Worm (Caenorhabditis elegans) whole organism, young adult: ENCODE results near the gene T26C5.5.
A peak's percentile ranks its signal among the peaks of the same experiment; 100 is the strongest.

ENCODE experiments used
- B0336.3 ChIP-seq: fragments of 200-800 bp; sonication (Bioruptor generic); IDR thresholded peaks from 2 replicates; pipeline ENCODE4 v1.3.6; 2022; ENCODE audit warnings: missing genetic modification characterization, missing compliant biosample characterization
- F23B12.7 ChIP-seq: sonication (generic microtip); optimal IDR thresholded peaks from 2 replicates; lab custom pipeline; 2017; ENCODE audit warnings: missing genetic modification characterization, mild to moderate bottlenecking, missing compliant biosample characterization, antibody characterized with exemption, moderate library complexity; ENCODE audit not compliant: insufficient read depth
- F33H1.4 ChIP-seq: fragments of 200-800 bp; sonication (Bioruptor generic); IDR thresholded peaks from 2 replicates; pipeline ENCODE4 v1.3.6; 2022; ENCODE audit warnings: missing genetic modification reagents, missing genetic modification characterization, missing compliant biosample characterization
- F49E8.2 ChIP-seq: sonication (generic microtip); optimal IDR thresholded peaks from 3 replicates; lab custom pipeline; 2017; ENCODE audit warnings: missing genetic modification characterization, mild to moderate bottlenecking, missing compliant biosample characterization, antibody characterized with exemption, moderate library complexity; ENCODE audit not compliant: insufficient read depth
- F57C9.4 ChIP-seq: sonication (generic microtip); optimal IDR thresholded peaks from 2 replicates; lab custom pipeline; 2017; ENCODE audit warnings: mild to moderate bottlenecking, missing genetic modification characterization, missing compliant biosample characterization
- T07F8.4 ChIP-seq: sonication (generic microtip); optimal IDR thresholded peaks from 2 replicates; lab custom pipeline; 2016; ENCODE audit warnings: mild to moderate bottlenecking, missing genetic modification characterization, moderate library complexity, missing compliant biosample characterization
- Y56A3A.18 ChIP-seq: fragments of 200-800 bp; sonication (Bioruptor generic); IDR thresholded peaks from 2 replicates; pipeline ENCODE4 v1.3.6; 2022; ENCODE audit warnings: missing genetic modification reagents, missing genetic modification characterization, missing compliant biosample characterization
- Y67H2A.10 ChIP-seq: fragments of 200-800 bp; sonication (Bioruptor generic); conservative IDR thresholded peaks from 2 replicates; pipeline ENCODE4 v1.3.6; 2022; ENCODE audit warnings: missing genetic modification reagents, missing genetic modification characterization, missing compliant biosample characterization
- ZK185.1 ChIP-seq: sonication (generic microtip); optimal IDR thresholded peaks from 2 replicates; lab custom pipeline; 2016; ENCODE audit warnings: mild to moderate bottlenecking, missing genetic modification characterization, missing compliant biosample characterization; ENCODE audit not compliant: poor library complexity, severe bottlenecking
- aptf-3 ChIP-seq: fragments of 200-800 bp; sonication (Bioruptor generic); IDR thresholded peaks from 2 replicates; pipeline ENCODE4 v1.3.6; 2022; ENCODE audit warnings: missing genetic modification characterization, missing compliant biosample characterization
- athp-1 ChIP-seq: sonication (generic microtip); optimal IDR thresholded peaks from 2 replicates; lab custom pipeline; 2017; ENCODE audit warnings: mild to moderate bottlenecking, missing genetic modification characterization, missing compliant biosample characterization
- attf-3 ChIP-seq: fragments of 200-800 bp; sonication (Bioruptor generic); conservative IDR thresholded peaks from 2 replicates; pipeline ENCODE4 v1.3.6; 2022; ENCODE audit warnings: missing genetic modification reagents, missing genetic modification characterization, missing compliant biosample characterization
- ccch-3 ChIP-seq: fragments of 200-800 bp; sonication (Bioruptor generic); optimal IDR thresholded peaks from 2 replicates; lab custom pipeline; 2018; ENCODE audit warnings: mild to moderate bottlenecking, missing genetic modification characterization, missing compliant biosample characterization
- ceh-100 ChIP-seq: fragments of 200-800 bp; sonication (Bioruptor generic); IDR thresholded peaks from 2 replicates; pipeline ENCODE4 v1.3.6; 2022; ENCODE audit warnings: missing genetic modification reagents, missing genetic modification characterization, missing compliant biosample characterization
- die-1 ChIP-seq: sonication (generic microtip); optimal IDR thresholded peaks from 2 replicates; lab custom pipeline; 2016; ENCODE audit warnings: missing genotype, mild to moderate bottlenecking, missing genetic modification characterization, missing compliant biosample characterization
- dox-1 ChIP-seq: fragments of 200-800 bp; sonication (Bioruptor generic); IDR thresholded peaks from 2 replicates; pipeline ENCODE4 v1.3.6; 2022; ENCODE audit warnings: missing genetic modification reagents, missing genetic modification characterization, missing compliant biosample characterization
- ekl-4 ChIP-seq: fragments of 200-800 bp; sonication (Bioruptor generic); IDR thresholded peaks from 2 replicates; pipeline ENCODE4 v1.3.6; 2022; ENCODE audit warnings: missing genetic modification reagents, missing genetic modification characterization, missing compliant biosample characterization
- him-1 ChIP-seq: sonication (generic microtip); optimal IDR thresholded peaks from 2 replicates; lab custom pipeline; 2016; ENCODE audit warnings: missing genotype, missing genetic modification reagents, missing genetic modification characterization, missing compliant biosample characterization
- hmg-1.2 ChIP-seq: fragments of 200-800 bp; sonication (Bioruptor generic); IDR thresholded peaks from 2 replicates; pipeline ENCODE4 v1.3.6; 2022; ENCODE audit warnings: missing genetic modification reagents, missing genetic modification characterization, missing compliant biosample characterization
- hmg-20 ChIP-seq: fragments of 200-800 bp; sonication (Bioruptor generic); IDR thresholded peaks from 2 replicates; pipeline ENCODE4 v1.3.6; 2022; ENCODE audit warnings: missing genetic modification reagents, missing genetic modification characterization, missing compliant biosample characterization
- hrde-1 ChIP-seq: sonication (generic microtip); optimal IDR thresholded peaks from 2 replicates; lab custom pipeline; 2016; ENCODE audit warnings: missing genetic modification characterization, mild to moderate bottlenecking, missing compliant biosample characterization, moderate library complexity, missing genotype, missing genetic modification reagents, borderline replicate concordance
- lin-26 ChIP-seq: fragments of 200-800 bp; sonication (Bioruptor generic); IDR thresholded peaks from 2 replicates; pipeline ENCODE4 v1.3.6; 2022; ENCODE audit warnings: missing genetic modification reagents, missing genetic modification characterization, missing compliant biosample characterization
- lin-40 ChIP-seq: sonication (generic microtip); optimal IDR thresholded peaks from 2 replicates; lab custom pipeline; 2016; ENCODE audit warnings: missing genetic modification characterization, mild to moderate bottlenecking, missing compliant biosample characterization, missing genotype, missing genetic modification reagents
- lin-54 ChIP-seq: fragments of 200-800 bp; sonication (Bioruptor generic); optimal IDR thresholded peaks from 2 replicates; lab custom pipeline; 2018; ENCODE audit warnings: mild to moderate bottlenecking, missing genetic modification characterization, missing compliant biosample characterization
- lir-1 ChIP-seq: fragments of 200-800 bp; sonication (Bioruptor generic); conservative IDR thresholded peaks from 2 replicates; pipeline ENCODE4 v1.3.6; 2022; ENCODE audit warnings: missing genetic modification reagents, missing genetic modification characterization, missing compliant biosample characterization
- madf-6 ChIP-seq: fragments of 200-800 bp; sonication (Bioruptor generic); IDR thresholded peaks from 2 replicates; pipeline ENCODE4 v1.3.6; 2022; ENCODE audit warnings: missing genetic modification reagents, missing genetic modification characterization, missing compliant biosample characterization
- mcd-1 ChIP-seq: fragments of 200-800 bp; sonication (Bioruptor generic); IDR thresholded peaks from 2 replicates; pipeline ENCODE4 v1.3.6; 2022; ENCODE audit warnings: missing genetic modification reagents, missing genetic modification characterization, missing compliant biosample characterization
- mes-4 ChIP-seq: sonication (generic microtip); optimal IDR thresholded peaks from 2 replicates; lab custom pipeline; 2016; ENCODE audit warnings: missing genotype, missing genetic modification characterization, missing compliant biosample characterization
- mxl-1 ChIP-seq: sonication (generic microtip); optimal IDR thresholded peaks from 2 replicates; lab custom pipeline; 2016; ENCODE audit warnings: missing genetic modification characterization, missing compliant biosample characterization
- nfyb-1 ChIP-seq: fragments of 200-800 bp; sonication (Bioruptor generic); IDR thresholded peaks from 2 replicates; pipeline ENCODE4 v1.3.6; 2022; ENCODE audit warnings: missing genetic modification reagents, missing genetic modification characterization, missing compliant biosample characterization
- nhr-120 ChIP-seq: fragments of 200-800 bp; sonication (Bioruptor generic); IDR thresholded peaks from 2 replicates; pipeline ENCODE4 v1.3.6; 2022; ENCODE audit warnings: missing genetic modification characterization, missing compliant biosample characterization
- nhr-80 ChIP-seq: sonication (generic microtip); optimal IDR thresholded peaks from 2 replicates; lab custom pipeline; 2016; ENCODE audit warnings: missing genetic modification characterization, missing compliant biosample characterization
- nhr-90 ChIP-seq: sonication (generic microtip); optimal IDR thresholded peaks from 2 replicates; lab custom pipeline; 2016; ENCODE audit warnings: missing genotype, mild to moderate bottlenecking, missing genetic modification characterization, missing compliant biosample characterization
- pbrm-1 ChIP-seq: fragments of 200-800 bp; sonication (Bioruptor generic); IDR thresholded peaks from 2 replicates; pipeline ENCODE4 v1.3.6; 2022; ENCODE audit warnings: missing genetic modification reagents, missing genetic modification characterization, missing compliant biosample characterization
- rcor-1 ChIP-seq: fragments of 200-800 bp; sonication (Bioruptor generic); IDR thresholded peaks from 2 replicates; pipeline ENCODE4 v1.3.6; 2022; ENCODE audit warnings: missing genetic modification reagents, missing genetic modification characterization, missing compliant biosample characterization
- repo-1 ChIP-seq: sonication (generic microtip); optimal IDR thresholded peaks from 2 replicates; lab custom pipeline; 2017; ENCODE audit warnings: mild to moderate bottlenecking, missing genetic modification characterization, missing compliant biosample characterization
- rpc-1 ChIP-seq, 2 experiments: fragments of 150-350 bp in 1 of 2; sonication (generic microtip) in 1 of 2; optimal IDR thresholded peaks; 2 replicates each; lab custom pipeline; 2014 to 2018; ENCODE audit warnings: missing biosample characterization in 1 of 2, missing genetic modification characterization in 1 of 2, missing genetic modification reagents in 1 of 2, missing genotype in 1 of 2
- snpc-1.1 ChIP-seq: sonication (generic microtip); optimal IDR thresholded peaks from 2 replicates; lab custom pipeline; 2017; ENCODE audit warnings: missing genetic modification characterization, mild to moderate bottlenecking, missing compliant biosample characterization, antibody characterized with exemption, moderate library complexity, missing genotype, missing genetic modification reagents; ENCODE audit not compliant: insufficient read depth
- snpc-3.4 ChIP-seq: sonication (generic microtip); optimal IDR thresholded peaks from 2 replicates; lab custom pipeline; 2017; ENCODE audit warnings: missing genetic modification characterization, mild to moderate bottlenecking, missing compliant biosample characterization, antibody characterized with exemption, moderate library complexity, missing genotype, missing genetic modification reagents
- snpc-4 ChIP-seq, 5 experiments: fragments of 150-350 bp in 1 of 5; sonication (generic microtip) in 4 of 5; optimal IDR thresholded peaks; 2 replicates each; lab custom pipeline; 2014 to 2018; ENCODE audit warnings: missing genetic modification characterization in 5 of 5, missing biosample characterization in 3 of 5, antibody characterized with exemption in 2 of 5, mild to moderate bottlenecking in 2 of 5, missing compliant biosample characterization in 2 of 5, missing genotype in 2 of 5, moderate library complexity in 2 of 5, missing genetic modification reagents in 1 of 5
- somi-1 ChIP-seq: fragments of 200-800 bp; sonication (Bioruptor generic); optimal IDR thresholded peaks from 2 replicates; lab custom pipeline; 2018; ENCODE audit warnings: mild to moderate bottlenecking, missing genetic modification characterization, missing compliant biosample characterization
- tlf-1 ChIP-seq: fragments of 200-800 bp; sonication (Bioruptor generic); optimal IDR thresholded peaks from 2 replicates; lab custom pipeline; 2018; ENCODE audit warnings: mild to moderate bottlenecking, missing genetic modification characterization, missing compliant biosample characterization
- xnd-1 ChIP-seq: sonication (generic microtip); optimal IDR thresholded peaks from 2 replicates; lab custom pipeline; 2016; ENCODE audit warnings: missing genotype, missing genetic modification reagents, missing genetic modification characterization, missing compliant biosample characterization
- zim-3 ChIP-seq: sonication (generic microtip); optimal IDR thresholded peaks from 2 replicates; lab custom pipeline; 2017; ENCODE audit warnings: mild to moderate bottlenecking, missing genetic modification characterization, moderate library complexity, missing compliant biosample characterization
- ztf-18 ChIP-seq: sonication (generic microtip); optimal IDR thresholded peaks from 2 replicates; lab custom pipeline; 2016; ENCODE audit warnings: missing genotype, mild to moderate bottlenecking, missing genetic modification characterization, missing compliant biosample characterization
- ztf-25 ChIP-seq: fragments of 200-800 bp; sonication (Bioruptor generic); IDR thresholded peaks from 2 replicates; pipeline ENCODE4 v1.3.6; 2022; ENCODE audit warnings: missing genetic modification reagents, missing genetic modification characterization, missing compliant biosample characterization
- ztf-26 ChIP-seq: sonication (generic microtip); optimal IDR thresholded peaks from 2 replicates; lab custom pipeline; 2017; ENCODE audit warnings: missing genetic modification characterization, missing compliant biosample characterization

Gene T26C5.5

ce11 chrII:9211684-9212083 is 34.9 kb downstream of the T26C5.5 start:
- TF ChIP-seq lin-40 (tag; lab: Kevin White, UChicago) (no peak), Y56A3A.18 (GFP tag; lab: Robert Waterston, UW) (0 out of 2 replicates have a peak, but pooled peaks have one; percentile 47), athp-1 (tag; lab: Kevin White, UChicago) (peak; percentile 11), ceh-100 (GFP tag; lab: Robert Waterston, UW) (peak; percentile 40; the same call in 1 of the 2 replicates), F33H1.4 (GFP tag; lab: Robert Waterston, UW) (peak; percentile 77), mcd-1 (GFP tag; lab: Robert Waterston, UW) (peak; percentile 66), lin-26 (peak; percentile 71; the same call in 1 of the 2 replicates), F49E8.2 (peak; percentile 46), nhr-90 (tag; lab: Kevin White, UChicago) (peak; percentile 65), ccch-3 (GFP tag; lab: Kevin White, UChicago) (no peak), snpc-1.1 (tag; lab: Kevin White, UChicago) (peak; percentile 94), F57C9.4 (tag; lab: Kevin White, UChicago) (no peak), die-1 (peak; percentile 69), nfyb-1 (GFP tag; lab: Robert Waterston, UW) (peak; percentile 86), tlf-1 (GFP tag; lab: Kevin White, UChicago) (no peak), repo-1 (tag; lab: Kevin White, UChicago) (peak; percentile 57), attf-3 (GFP tag; lab: Robert Waterston, UW) (peak; percentile 62), hrde-1 (peak; percentile 19), ztf-26 (no peak), ztf-25 (0 out of 2 replicates have a peak, but pooled peaks have one; percentile 43), hmg-20 (GFP tag; lab: Robert Waterston, UW) (peak; percentile 68; the same call in 1 of the 2 replicates), hmg-1.2 (peak; percentile 67), Y67H2A.10 (GFP tag; lab: Robert Waterston, UW) (no peak), snpc-4 (GFP tag; optimal IDR thresholded peaks at IDR 0.05; lab: Kevin White, UChicago) (peak; percentile 90), snpc-4 (tag; optimal IDR thresholded peaks at IDR 0.05; lab: Kevin White, UChicago) (peak; percentile 95 to 97 (median 96)), T07F8.4 (peak; percentile 3), B0336.3 (peak; percentile 73; the same call in 1 of the 2 replicates), nhr-120 (GFP tag; lab: Robert Waterston, UW) (no peak), mxl-1 (tag; lab: Kevin White, UChicago) (peak; percentile 16), dox-1 (GFP tag; lab: Robert Waterston, UW) (peak; percentile 79), zim-3 (tag; lab: Kevin White, UChicago) (no peak), aptf-3 (GFP tag; lab: Robert Waterston, UW) (no peak), nhr-80 (tag; lab: Kevin White, UChicago) (peak; percentile 28), ekl-4 (peak; percentile 61), ztf-18 (tag; lab: Kevin White, UChicago) (peak; percentile 53), lir-1 (GFP tag; lab: Robert Waterston, UW) (no peak), mes-4 (tag; lab: Kevin White, UChicago) (peak; percentile 24), lin-54 (peak; percentile 75), snpc-3.4 (tag; lab: Kevin White, UChicago) (peak; percentile 75), pbrm-1 (0 out of 2 replicates have a peak, but pooled peaks have one; percentile 35), rcor-1 (GFP tag; lab: Robert Waterston, UW) (peak; percentile 59; the same call in 1 of the 2 replicates), F23B12.7 (tag; lab: Kevin White, UChicago) (peak; percentile 67), rpc-1 (optimal IDR thresholded peaks at IDR 0.05; lab: Kevin White, UChicago) (peak; percentile 65), rpc-1 (tag; optimal IDR thresholded peaks at IDR 0.05; lab: Kevin White, UChicago) (peak; percentile 81), ZK185.1 (tag; lab: Kevin White, UChicago) (peak; percentile 63), xnd-1 (peak; percentile 49), madf-6 (GFP tag; lab: Robert Waterston, UW) (peak; percentile 86), somi-1 (no peak), him-1 (tag; lab: Kevin White, UChicago) (peak; percentile 81)
